Worm (Caenorhabditis elegans) whole organism, L1 larva: Measurements from ENCODE around the gene C06E7.2.

Experiments used
- C16A3.4 ChIP-seq: fragments of 150-350 bp; optimal IDR thresholded peaks from 2 replicates; lab custom pipeline; 2014; ENCODE audit warnings: missing biosample characterization, missing genetic modification characterization
- F16B12.6 ChIP-seq: fragments of 150-350 bp; optimal IDR thresholded peaks from 2 replicates; lab custom pipeline; 2014; ENCODE audit warnings: missing biosample characterization, missing genetic modification characterization
- blmp-1 ChIP-seq: fragments of 150-350 bp; optimal IDR thresholded peaks from 2 replicates; lab custom pipeline; 2014; ENCODE audit warnings: missing biosample characterization, missing genetic modification characterization
- ceh-8 ChIP-seq: fragments of 200-800 bp; sonication (Bioruptor generic); optimal IDR thresholded peaks from 2 replicates; lab custom pipeline; 2018; ENCODE audit warnings: mild to moderate bottlenecking, missing genetic modification characterization, moderate library complexity, missing compliant biosample characterization
- ceh-82 ChIP-seq, 3 experiments: fragments of 150-350 bp in 1 of 3; sonication (generic microtip) in 2 of 3; optimal IDR thresholded peaks; 2 replicates each; lab custom pipeline; 2014 to 2017; ENCODE audit warnings: missing biosample characterization in 3 of 3, missing genetic modification characterization in 3 of 3
- ceh-88 ChIP-seq: fragments of 200-800 bp; sonication (Bioruptor generic); IDR thresholded peaks from 2 replicates; pipeline ENCODE4 v1.3.6; 2022; ENCODE audit warnings: missing genetic modification characterization, missing compliant biosample characterization
- ceh-90 ChIP-seq: sonication (generic microtip); optimal IDR thresholded peaks from 2 replicates; lab custom pipeline; 2016; ENCODE audit warnings: missing genetic modification characterization, missing compliant biosample characterization
- dpl-1 ChIP-seq, 3 experiments: fragments of 150-350 bp in 2 of 3; sonication (generic microtip) in 1 of 3; optimal IDR thresholded peaks; 2 replicates each; lab custom pipeline; 2014 to 2017; ENCODE audit warnings: missing biosample characterization in 3 of 3, missing genetic modification characterization in 3 of 3, missing genetic modification reagents in 3 of 3
- efl-1 ChIP-seq, 4 experiments: fragments of 150-350 bp; optimal IDR thresholded peaks in 3 of 4; peaks in 1 of 4; 1 replicate in 1 of 4; 2 replicates in 3 of 4; lab custom pipeline; 2014; ENCODE audit warnings: missing biosample characterization in 2 of 4, missing genetic modification characterization in 2 of 4, missing genetic modification reagents in 2 of 4
- egl-27 ChIP-seq, 2 experiments: fragments of 150-350 bp in 1 of 2; sonication (generic microtip); optimal IDR thresholded peaks; 3 replicates each; lab custom pipeline; 2017 to 2018; ENCODE audit warnings: missing biosample characterization in 2 of 2, missing genetic modification characterization in 2 of 2, missing genetic modification reagents in 2 of 2
- elt-3 ChIP-seq, 6 experiments: fragments of 150-350 bp in 1 of 6; sonication (generic microtip); optimal IDR thresholded peaks; 2 replicates each; lab custom pipeline; 2017 to 2018; ENCODE audit warnings: missing biosample characterization in 6 of 6, missing genetic modification characterization in 6 of 6, inconsistent platforms in 1 of 6
- fkh-4 ChIP-seq: sonication (generic microtip); optimal IDR thresholded peaks from 2 replicates; lab custom pipeline; 2016; ENCODE audit warnings: missing compliant biosample characterization, missing genetic modification characterization, borderline replicate concordance
- fkh-8 ChIP-seq: sonication (generic microtip); optimal IDR thresholded peaks from 2 replicates; lab custom pipeline; 2016; ENCODE audit warnings: mild to moderate bottlenecking, missing genetic modification characterization, missing compliant biosample characterization
- fos-1 ChIP-seq: fragments of 150-350 bp; optimal IDR thresholded peaks from 2 replicates; lab custom pipeline; 2014; ENCODE audit warnings: missing biosample characterization, missing genetic modification characterization
- grh-1 ChIP-seq: fragments of 200-800 bp; sonication (Bioruptor generic); IDR thresholded peaks from 2 replicates; pipeline ENCODE4 v1.3.6; 2022; ENCODE audit warnings: missing genetic modification reagents, missing genetic modification characterization, missing compliant biosample characterization
- hlh-4 ChIP-seq: sonication (generic microtip); optimal IDR thresholded peaks from 2 replicates; lab custom pipeline; 2016; ENCODE audit warnings: mild to moderate bottlenecking, missing genetic modification characterization, missing compliant biosample characterization
- hpl-2 ChIP-seq: fragments of 150-350 bp; optimal IDR thresholded peaks from 2 replicates; lab custom pipeline; 2014; ENCODE audit warnings: missing biosample characterization, missing genetic modification reagents, missing genetic modification characterization
- jun-1 ChIP-seq: fragments of 150-350 bp; optimal IDR thresholded peaks from 2 replicates; lab custom pipeline; 2014; ENCODE audit warnings: missing biosample characterization, missing genetic modification reagents, missing genetic modification characterization
- lsy-2 ChIP-seq, 2 experiments: fragments of 150-350 bp; optimal IDR thresholded peaks; 2 replicates each; lab custom pipeline; 2014; ENCODE audit warnings: missing biosample characterization in 2 of 2, missing genetic modification characterization in 2 of 2
- nhr-11 ChIP-seq: fragments of 150-350 bp; optimal IDR thresholded peaks from 2 replicates; lab custom pipeline; 2014; ENCODE audit warnings: missing biosample characterization, missing genetic modification characterization
- nhr-12 ChIP-seq: sonication (generic microtip); optimal IDR thresholded peaks from 2 replicates; lab custom pipeline; 2017; ENCODE audit warnings: missing biosample characterization, missing genetic modification characterization
- nhr-20 ChIP-seq: sonication (generic microtip); optimal IDR thresholded peaks from 2 replicates; lab custom pipeline; 2016; ENCODE audit warnings: mild to moderate bottlenecking, missing genetic modification characterization, missing compliant biosample characterization
- nhr-47 ChIP-seq: sonication (generic microtip); optimal IDR thresholded peaks from 2 replicates; lab custom pipeline; 2016; ENCODE audit warnings: mild to moderate bottlenecking, missing genetic modification characterization, moderate library complexity, missing compliant biosample characterization
- nhr-71 ChIP-seq: sonication (generic microtip); optimal IDR thresholded peaks from 2 replicates; lab custom pipeline; 2016; ENCODE audit warnings: mild to moderate bottlenecking, missing genetic modification characterization, moderate library complexity, missing compliant biosample characterization
- nhr-77 ChIP-seq: fragments of 150-350 bp; optimal IDR thresholded peaks from 2 replicates; lab custom pipeline; 2014; ENCODE audit warnings: missing biosample characterization, missing genetic modification characterization
- unc-30 ChIP-seq: sonication (generic microtip); optimal IDR thresholded peaks from 2 replicates; lab custom pipeline; 2017; ENCODE audit warnings: missing biosample characterization, missing genetic modification characterization
- xbp-1 ChIP-seq: sonication (generic microtip); optimal IDR thresholded peaks from 2 replicates; lab custom pipeline; 2016; ENCODE audit warnings: missing genetic modification characterization, missing compliant biosample characterization

Gene C06E7.2

DNA sequence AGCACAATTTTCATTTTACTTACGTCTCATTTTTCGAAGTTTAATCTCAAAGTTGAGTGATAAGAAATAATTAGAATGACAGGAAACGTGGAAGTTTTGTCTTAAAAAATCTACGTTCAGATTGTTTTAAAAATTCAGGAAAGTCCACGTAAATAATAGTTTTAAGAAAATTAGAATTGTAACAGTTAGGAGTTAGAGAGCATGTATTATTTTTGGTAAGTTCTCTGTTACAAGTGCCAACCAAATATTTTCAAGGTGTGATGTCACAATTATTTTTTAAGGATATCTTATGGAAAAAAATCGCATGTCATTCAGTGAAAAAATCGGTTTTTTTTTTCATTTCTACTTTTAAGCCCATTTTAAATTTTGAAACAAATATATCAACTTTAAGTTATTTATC is 45.2 kb downstream of the C06E7.2 start, which contains the start of gene H04M03.11:
TSS of gene H04M03.11 (minus strand) at position 101 of the 400 bp plus-strand sequence.
- no peak for TF ChIP-seq dpl-1 (GFP tag; optimal IDR thresholded peaks at IDR 0.05; lab: Kevin White, UChicago)
- TF ChIP-seq hpl-2 = no peak
- TF ChIP-seq nhr-71 = no peak
- TF ChIP-seq jun-1 (tag; lab: Kevin White, UChicago) = no peak
- no peak for TF ChIP-seq ceh-90
- TF ChIP-seq hlh-4 (tag; lab: Kevin White, UChicago) = no peak
- TF ChIP-seq F16B12.6 (tag; lab: Kevin White, UChicago) = no peak
- TF ChIP-seq nhr-77 (tag; lab: Kevin White, UChicago) = no peak
- no peak for TF ChIP-seq nhr-12
- no peak for TF ChIP-seq egl-27 (tag; optimal IDR thresholded peaks at IDR 0.05; lab: Kevin White, UChicago)
- no peak for TF ChIP-seq nhr-11 (tag; lab: Kevin White, UChicago)
- TF ChIP-seq ceh-8 (GFP tag; lab: Kevin White, UChicago) = no peak
- TF ChIP-seq nhr-20 (tag; lab: Kevin White, UChicago) = no peak
- TF ChIP-seq C16A3.4 (tag; lab: Kevin White, UChicago) = no peak
- no peak for TF ChIP-seq elt-3 (tag; optimal IDR thresholded peaks at IDR 0.05; lab: Kevin White, UChicago)
- TF ChIP-seq ceh-82 (tag; optimal IDR thresholded peaks at IDR 0.05; lab: Kevin White, UChicago) = no peak
- TF ChIP-seq lsy-2 (tag; optimal IDR thresholded peaks at IDR 0.05; lab: Kevin White, UChicago) = no peak
- TF ChIP-seq fos-1 (tag; lab: Kevin White, UChicago) = no peak
- no peak for TF ChIP-seq fkh-4
- TF ChIP-seq, all 84 proteins: peak for 0

DNA sequence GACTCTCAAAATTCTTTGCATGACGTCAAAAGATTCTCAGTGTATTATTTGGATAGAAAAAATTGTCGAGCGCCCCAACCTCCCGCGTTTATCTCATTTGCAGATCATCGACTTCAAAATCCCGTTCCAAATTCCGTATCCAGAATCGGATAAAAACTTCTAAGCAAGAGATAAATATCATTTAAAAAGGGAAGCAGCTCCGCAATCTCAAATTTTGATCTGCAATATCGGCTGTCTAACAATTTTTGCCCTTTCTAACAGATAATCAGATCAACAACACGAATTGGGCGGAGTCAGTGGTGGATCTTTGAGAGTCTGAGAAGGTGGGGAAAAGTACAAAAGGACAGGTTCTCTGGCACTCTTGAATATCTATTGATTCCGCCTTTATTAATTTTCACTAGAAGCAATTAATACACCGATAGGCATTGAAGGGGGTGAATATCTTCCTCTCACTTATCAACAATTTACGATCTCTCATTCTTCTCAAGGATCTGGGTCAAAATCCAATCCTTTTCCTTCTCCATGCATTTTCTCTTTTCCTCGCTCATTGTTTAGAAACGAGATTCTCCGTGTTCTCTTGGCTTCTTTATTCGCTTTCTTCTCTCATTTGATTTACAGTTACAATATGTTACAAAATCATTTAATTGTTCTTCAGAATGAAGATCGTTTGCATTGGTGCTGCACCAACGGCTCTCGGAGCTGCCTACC is 46.1 kb downstream of the C06E7.2 start, which contains the start of gene glf-1:
TSS of gene glf-1 (plus strand) at position 656 of the 708 bp plus-strand sequence.
- TF ChIP-seq nhr-47 (tag; lab: Kevin White, UChicago) = no peak
- TF ChIP-seq blmp-1 = peak; percentile 91

DNA sequence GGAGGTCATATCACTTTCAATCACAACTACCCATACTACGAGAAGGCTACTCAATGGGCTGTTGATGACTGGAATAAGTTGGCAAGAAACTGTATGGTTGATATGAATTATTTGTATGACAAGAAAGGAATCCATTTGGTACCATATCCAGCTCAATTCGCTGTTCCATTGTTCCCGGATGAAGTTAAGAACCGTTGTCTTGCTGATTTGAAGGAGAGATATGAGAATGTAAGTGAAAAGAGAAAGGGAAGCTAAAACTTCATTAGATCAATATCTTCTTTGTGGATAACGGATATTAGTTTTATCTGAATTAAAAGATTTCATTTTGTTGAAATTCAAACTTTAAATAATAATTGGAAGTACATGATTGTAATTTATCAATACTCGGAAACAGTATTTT is 47.3 kb downstream of the C06E7.2 start:
- TF ChIP-seq blmp-1 (peak; percentile 55), fkh-8 (tag; lab: Kevin White, UChicago) (no peak), efl-1 (optimal IDR thresholded peaks at IDR 0.05; lab: Kevin White, UChicago) (no peak), efl-1 (GFP tag; optimal IDR thresholded peaks at IDR 0.05 in 1 of 2; lab: Kevin White, UChicago) (peak in 1 of 2 experiments; percentile 63), xbp-1 (tag; lab: Kevin White, UChicago) (no peak), elt-3 (tag; optimal IDR thresholded peaks at IDR 0.05; lab: Kevin White, UChicago) (no peak)

DNA sequence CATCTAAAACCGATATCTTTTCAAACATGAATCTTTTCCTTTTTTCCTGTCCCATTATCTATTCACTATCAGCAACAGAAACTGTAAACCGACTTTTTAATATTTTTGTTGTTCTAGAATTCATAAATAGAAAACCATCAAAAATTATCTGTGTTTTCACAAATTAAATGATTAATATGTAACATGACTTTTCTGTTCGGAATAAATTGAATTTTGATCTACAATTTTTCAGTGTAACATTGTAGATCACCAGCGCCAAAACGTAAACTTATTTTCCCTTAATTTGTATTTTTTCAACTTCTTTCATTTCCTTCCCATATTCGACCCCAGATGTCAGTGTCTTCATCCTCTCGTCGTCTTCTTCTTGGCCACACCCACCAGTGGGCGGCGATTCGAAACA is 52.0 kb downstream of the C06E7.2 start, which contains the start of gene H04M03.3:
TSS of gene H04M03.3 (plus strand) at position 301 of the 400 bp plus-strand sequence.
- no peak for TF ChIP-seq nhr-12
- no peak for TF ChIP-seq unc-30 (tag; lab: Kevin White, UChicago)
- TF ChIP-seq ceh-90 = no peak
- TF ChIP-seq nhr-47 (tag; lab: Kevin White, UChicago) = no peak
- no peak for TF ChIP-seq nhr-20 (tag; lab: Kevin White, UChicago)
- TF ChIP-seq xbp-1 (tag; lab: Kevin White, UChicago) = no peak
- no peak for TF ChIP-seq grh-1 (GFP tag; lab: Robert Waterston, UW)
- TF ChIP-seq efl-1 (optimal IDR thresholded peaks at IDR 0.05; lab: Kevin White, UChicago) = no peak
- TF ChIP-seq efl-1 (GFP tag; optimal IDR thresholded peaks at IDR 0.05 in 1 of 2; lab: Kevin White, UChicago) = no peak
- no peak for TF ChIP-seq ceh-88 (GFP tag; lab: Robert Waterston, UW)
- TF ChIP-seq, all 84 proteins: peak for 0
